Worm (Caenorhabditis elegans) whole organism, young adult: ENCODE measurements around the gene C15H7.4.

Experiments
- dpl-1 ChIP-seq: fragments of 150-350 bp; optimal IDR thresholded peaks from 2 replicates; lab custom pipeline; 2014; ENCODE audit warnings: missing biosample characterization, missing genetic modification reagents, missing genetic modification characterization
- fkh-3 ChIP-seq: sonication (generic microtip); optimal IDR thresholded peaks from 2 replicates; lab custom pipeline; 2016; ENCODE audit warnings: mild to moderate bottlenecking, missing genetic modification characterization, missing compliant biosample characterization
- ztf-6 ChIP-seq: fragments of 200-800 bp; sonication (Bioruptor generic); IDR thresholded peaks from 2 replicates; pipeline ENCODE4 v1.3.6; 2022; ENCODE audit warnings: missing genetic modification reagents, missing genetic modification characterization, missing compliant biosample characterization

ce11 chrIII:9663943-9664342 is 8.2 kb upstream of the C15H7.4 start:
- TF ChIP-seq dpl-1 (no peak), fkh-3 (no peak), ztf-6 (no peak)
